Fruit fly (Drosophila melanogaster): Measurements from ENCODE around the gene Mur29B.
A peak's percentile ranks its signal among the peaks of the same experiment; 100 is the strongest.

Mur29B gene

DNA sequence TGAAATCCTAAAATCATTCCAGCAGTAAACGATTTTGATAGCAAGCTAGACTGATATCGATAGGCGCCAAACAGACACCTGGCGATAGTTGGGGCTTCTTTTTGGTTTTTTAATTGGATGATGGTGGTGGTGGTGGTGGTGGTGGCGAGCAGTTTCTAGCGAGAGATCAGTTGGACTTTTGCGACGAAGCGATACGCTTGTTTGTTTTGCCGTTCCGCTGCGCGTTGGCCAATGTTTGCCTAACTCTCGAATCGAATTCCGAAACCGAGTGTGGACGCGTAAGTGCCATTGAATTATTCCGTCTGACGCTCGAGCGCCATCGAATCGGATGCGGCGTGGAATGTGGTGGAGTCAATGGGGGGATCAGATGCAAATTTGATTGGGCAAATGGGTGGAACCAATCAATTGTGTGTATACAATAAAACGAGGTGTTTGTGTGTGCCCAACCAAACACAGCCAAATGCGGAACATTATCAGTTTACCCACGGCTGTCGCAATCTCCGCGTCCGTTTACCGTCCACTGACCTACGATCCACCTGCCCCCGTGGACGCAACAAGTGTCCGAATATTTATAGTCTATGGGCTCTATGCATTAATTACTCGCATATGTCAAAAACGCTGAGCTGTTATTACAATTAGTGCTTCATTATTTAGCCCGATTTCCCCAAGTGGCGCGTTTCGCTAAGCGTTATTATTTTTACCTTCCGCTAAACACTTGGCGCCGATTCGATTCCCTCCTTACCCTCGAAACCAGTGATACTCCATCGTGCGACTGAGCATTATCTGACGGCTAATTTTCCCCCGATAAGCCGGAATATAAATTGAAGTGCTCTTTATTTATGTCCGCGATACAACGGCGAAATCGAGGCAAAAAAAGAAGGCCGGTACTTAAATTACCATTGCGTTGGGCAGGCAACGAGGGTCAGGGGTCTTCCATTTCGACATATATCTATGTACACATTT, 18.7 kb downstream of the Mur29B start, which contains the start of gene CG17292 (continued):
- TF ChIP-seq bcd (GFP tag; optimal IDR thresholded peaks at IDR 0.05) (peak; percentile 61), CG6254 (GFP tag; optimal IDR thresholded peaks at IDR 0.05) (peak; percentile 10), amos (GFP tag; IDR thresholded peaks at IDR 0.05; ENCODE audit: partially characterized antibody) (peak; percentile 94), CG32532 (GFP tag; IDR thresholded peaks at IDR 0.05) (peak; percentile 72), CG1647 (GFP tag; optimal IDR thresholded peaks at IDR 0.05) (peak; percentile 28), al (GFP tag; IDR thresholded peaks at IDR 0.05) (no peak), CG34376 (GFP tag; optimal IDR thresholded peaks at IDR 0.05) (peak; percentile 79), CG11456 (GFP tag; IDR thresholded peaks at IDR 0.05) (peak; percentile 75; the same call in 2 of the 3 replicates), CG14965 (GFP tag; optimal IDR thresholded peaks at IDR 0.05; ENCODE audit: borderline replicate concordance) (no peak), crc (GFP tag; optimal IDR thresholded peaks at IDR 0.05) (no peak), Fer2 (tag; optimal IDR thresholded peaks at IDR 0.05) (no peak), CG13123 (GFP tag; optimal IDR thresholded peaks at IDR 0.05) (no peak), gt (GFP tag; IDR thresholded peaks at IDR 0.05) (no peak), Mes4 (GFP tag; optimal IDR thresholded peaks at IDR 0.05) (peak; percentile 27), CG17385 (GFP tag; optimal IDR thresholded peaks at IDR 0.05) (peak; percentile 62), CG18262 (tag; optimal IDR thresholded peaks at IDR 0.05) (no peak), PHDP (tag; optimal IDR thresholded peaks at IDR 0.05) (peak; percentile 54), CG3281 (GFP tag; optimal IDR thresholded peaks at IDR 0.05) (peak; percentile 43), zfh1 (GFP tag; IDR thresholded peaks at IDR 0.05) (peak; percentile 49; the same call in 1 of the 3 replicates), Mrtf (GFP tag; IDR thresholded peaks at IDR 0.05) (no peak; the same call in 2 of the 3 replicates), Pdp1 (GFP tag; optimal IDR thresholded peaks at IDR 0.05) (peak in 1 of 2 experiments; percentile 56), CG6272 (GFP tag; IDR thresholded peaks at IDR 0.05) (peak; percentile 49), Ravus (GFP tag; IDR thresholded peaks at IDR 0.05) (no peak), row (GFP tag; IDR thresholded peaks at IDR 0.05) (peak; percentile 60), CG10274 (GFP tag; optimal IDR thresholded peaks at IDR 0.05) (peak; percentile 13), Fer3 (tag; optimal IDR thresholded peaks at IDR 0.05) (peak; percentile 30), Ets65A (GFP tag) (no peak), CG10431 (GFP tag; optimal IDR thresholded peaks at IDR 0.05) (no peak), Hand (GFP tag; optimal IDR thresholded peaks at IDR 0.05) (peak; percentile 30), knrl (GFP tag; IDR thresholded peaks at IDR 0.05; ENCODE audit: partially characterized antibody) (peak; percentile 91), ab (GFP tag; optimal IDR thresholded peaks at IDR 0.05) (no peak), dati (GFP tag; IDR thresholded peaks at IDR 0.05) (0 out of 2 replicates have a peak, but pooled peaks have one; percentile 9), CG11696 (GFP tag; IDR thresholded peaks at IDR 0.05) (0 out of 2 replicates have a peak, but pooled peaks have one; percentile 10), pb (GFP tag; optimal IDR thresholded peaks at IDR 0.05) (no peak), CG16863 (GFP tag; optimal IDR thresholded peaks at IDR 0.05) (peak; percentile 6), CG6765 (GFP tag; optimal IDR thresholded peaks at IDR 0.05) (peak; percentile 29), Dek (tag; optimal IDR thresholded peaks at IDR 0.05) (peak; percentile 66), grau (tag; optimal IDR thresholded peaks at IDR 0.05) (peak; percentile 39), Chrac-16 (GFP tag; optimal IDR thresholded peaks at IDR 0.05) (no peak), HLHmδ (GFP tag; optimal IDR thresholded peaks at IDR 0.05) (no peak), sd (tag; optimal IDR thresholded peaks at IDR 0.05) (peak; percentile 97), Awh (GFP tag; IDR thresholded peaks at IDR 0.05) (peak; percentile 77; the same call in 1 of the 2 replicates), CG6689 (GFP tag; IDR thresholded peaks at IDR 0.05) (peak; percentile 27; the same call in 1 of the 2 replicates), aop (GFP tag; IDR thresholded peaks at IDR 0.05) (no peak), nerfin-1 (tag; optimal IDR thresholded peaks at IDR 0.05) (no peak), pzg (GFP tag; optimal IDR thresholded peaks at IDR 0.05) (peak; percentile 67), Sox102F (GFP tag; optimal IDR thresholded peaks at IDR 0.05) (peak; percentile 34), CG31388 (GFP tag; optimal IDR thresholded peaks at IDR 0.05) (no peak)
